Fruit fly (Drosophila melanogaster): ENCODE results near the gene CG14062.

Gene CG14062

DNA sequence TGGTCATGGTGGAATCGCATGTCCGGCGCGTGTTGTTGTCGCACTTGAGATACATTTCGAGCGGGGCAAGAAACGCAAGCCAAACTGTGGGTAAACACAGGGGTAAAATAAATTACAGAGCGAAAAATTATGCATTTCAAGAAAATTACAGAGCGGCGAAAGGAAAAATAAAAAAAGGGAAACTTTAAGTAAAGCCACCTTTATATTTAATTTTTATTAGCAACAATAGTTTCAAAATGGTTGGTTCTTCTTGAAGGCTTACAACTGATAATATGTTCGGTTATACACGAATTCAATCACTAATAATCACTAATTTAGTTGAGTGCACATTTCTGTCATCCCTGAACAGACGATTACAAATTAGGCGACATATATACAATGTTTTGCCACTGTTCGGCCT is 19.1 kb downstream of the CG14062 start (continued):
- TF ChIP-seq CG8632 (GFP tag; optimal IDR thresholded peaks at IDR 0.05) (peak; percentile 35), CG15336 (GFP tag; IDR thresholded peaks at IDR 0.05) (peak; percentile 77), Sox14 (GFP tag; optimal IDR thresholded peaks at IDR 0.05) (peak; percentile 36), CG31627 (GFP tag; optimal IDR thresholded peaks at IDR 0.05) (peak; percentile 29), CG9139 (GFP tag; optimal IDR thresholded peaks at IDR 0.05) (no peak), Eip78C (GFP tag) (peak; percentile 94), CG11294 (GFP tag; IDR thresholded peaks at IDR 0.05) (peak; percentile 29; the same call in 1 of the 2 replicates), fkh (GFP tag; optimal IDR thresholded peaks at IDR 0.05) (no peak), CG10669 (GFP tag; optimal IDR thresholded peaks at IDR 0.05) (peak; percentile 38), fd59A (GFP tag; optimal IDR thresholded peaks at IDR 0.05) (peak; percentile 27), OdsH (GFP tag; optimal IDR thresholded peaks at IDR 0.05) (peak; percentile 67), fd85E (GFP tag; optimal IDR thresholded peaks at IDR 0.05) (no peak), pdm3 (GFP tag; optimal IDR thresholded peaks at IDR 0.05) (peak; percentile 58), CG6163 (GFP tag; IDR thresholded peaks at IDR 0.05) (peak; percentile 61), esn (GFP tag; optimal IDR thresholded peaks at IDR 0.05) (peak; percentile 56), Eip93F (GFP tag; optimal IDR thresholded peaks at IDR 0.05) (no peak), Hr38 (GFP tag; optimal IDR thresholded peaks at IDR 0.05) (no peak), dac (GFP tag; optimal IDR thresholded peaks at IDR 0.05) (no peak), Sox15 (GFP tag; optimal IDR thresholded peaks at IDR 0.05) (no peak), Smox (GFP tag; optimal IDR thresholded peaks at IDR 0.05) (peak; percentile 48), CG6808 (GFP tag; optimal IDR thresholded peaks at IDR 0.05) (peak; percentile 11), acj6 (GFP tag; optimal IDR thresholded peaks at IDR 0.05) (peak; percentile 27), CG6792 (GFP tag; optimal IDR thresholded peaks at IDR 0.05) (peak; percentile 37), cyc (GFP tag; optimal IDR thresholded peaks at IDR 0.05) (peak; percentile 25), Ets96B (tag; optimal IDR thresholded peaks at IDR 0.05) (peak; percentile 40), CG11762 (GFP tag; optimal IDR thresholded peaks at IDR 0.05; ENCODE audit: insufficient read depth) (peak; percentile 65), CG34406 (GFP tag; optimal IDR thresholded peaks at IDR 0.05) (peak; percentile 28), Hr39 (GFP tag; optimal IDR thresholded peaks at IDR 0.05) (peak; percentile 43), vri (GFP tag; optimal IDR thresholded peaks at IDR 0.05) (no peak), lz (GFP tag; optimal IDR thresholded peaks at IDR 0.05) (peak; percentile 32), CG10631 (GFP tag; optimal IDR thresholded peaks at IDR 0.05) (peak; percentile 32), CG8119 (GFP tag; IDR thresholded peaks at IDR 0.05) (peak; percentile 59; the same call in 2 of the 3 replicates), achi (GFP tag; optimal IDR thresholded peaks at IDR 0.05) (peak; percentile 49), Lpt (GFP tag; optimal IDR thresholded peaks at IDR 0.05) (peak; percentile 56), CG11902 (GFP tag; optimal IDR thresholded peaks at IDR 0.05) (peak; percentile 20)

DNA sequence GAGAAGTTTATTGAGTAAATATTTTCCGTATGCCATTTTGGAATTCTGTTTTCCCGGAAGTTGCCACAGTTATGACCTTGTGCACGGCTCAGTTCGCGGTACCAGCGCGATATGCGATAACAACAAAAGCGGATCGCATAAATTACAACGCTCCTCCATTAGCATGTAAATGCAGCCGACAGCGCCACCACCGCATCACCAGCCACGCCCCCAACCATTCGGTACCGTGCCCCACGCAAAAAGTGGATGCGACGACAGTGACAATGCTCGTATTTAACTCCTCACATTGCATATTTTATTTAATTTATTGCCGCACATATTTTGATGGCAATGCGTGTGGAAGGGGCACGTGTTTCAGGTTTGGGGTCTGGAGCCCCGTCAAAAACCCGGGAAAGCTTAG is 19.6 kb downstream of the CG14062 start:
- TF ChIP-seq CG11294 (GFP tag; IDR thresholded peaks at IDR 0.05) (no peak), Sox102F (GFP tag; optimal IDR thresholded peaks at IDR 0.05) (no peak), vri (GFP tag; optimal IDR thresholded peaks at IDR 0.05) (no peak), Smox (GFP tag; optimal IDR thresholded peaks at IDR 0.05) (no peak), CG6163 (GFP tag; IDR thresholded peaks at IDR 0.05) (no peak), CG9139 (GFP tag; optimal IDR thresholded peaks at IDR 0.05) (no peak), Hr39 (GFP tag; optimal IDR thresholded peaks at IDR 0.05) (no peak), OdsH (GFP tag; optimal IDR thresholded peaks at IDR 0.05) (no peak), topi (GFP tag; optimal IDR thresholded peaks at IDR 0.05) (no peak), acj6 (GFP tag; optimal IDR thresholded peaks at IDR 0.05) (no peak), Sox15 (GFP tag; optimal IDR thresholded peaks at IDR 0.05) (no peak), Hr4 (GFP tag; optimal IDR thresholded peaks at IDR 0.05) (no peak), Eip93F (GFP tag; optimal IDR thresholded peaks at IDR 0.05) (no peak), CG1621 (tag; optimal IDR thresholded peaks at IDR 0.05) (no peak), fd85E (GFP tag; optimal IDR thresholded peaks at IDR 0.05) (no peak), CG31627 (GFP tag; optimal IDR thresholded peaks at IDR 0.05) (no peak), esn (GFP tag; optimal IDR thresholded peaks at IDR 0.05) (no peak)

DNA sequence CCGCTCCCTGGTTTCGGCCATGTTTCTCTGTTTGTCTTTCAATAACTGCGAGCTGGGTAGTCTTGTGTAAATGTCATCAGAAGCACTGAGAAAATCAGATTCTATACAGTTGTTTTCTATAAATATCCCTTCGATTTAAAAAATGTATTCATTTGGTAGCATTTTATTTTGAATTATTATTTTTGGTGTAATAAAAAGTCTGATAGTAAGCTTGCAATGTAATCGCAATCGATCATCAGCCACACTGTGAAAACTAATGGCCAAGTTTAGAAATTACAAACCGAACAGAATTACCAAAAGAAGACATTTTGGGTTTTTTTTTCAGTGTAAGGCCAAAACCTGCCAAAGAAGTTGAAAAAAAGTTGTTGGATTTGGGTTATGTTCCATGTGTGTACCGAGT is 21.9 kb downstream of the CG14062 start:
- TF ChIP-seq Ets21C (GFP tag; optimal IDR thresholded peaks at IDR 0.05) (no peak), dac (GFP tag; optimal IDR thresholded peaks at IDR 0.05) (no peak), svp (GFP tag) (no peak), CG3919 (GFP tag; optimal IDR thresholded peaks at IDR 0.05) (no peak), CG16779 (tag; optimal IDR thresholded peaks at IDR 0.05) (no peak), CG6808 (GFP tag; optimal IDR thresholded peaks at IDR 0.05) (no peak), CG11902 (GFP tag; optimal IDR thresholded peaks at IDR 0.05) (no peak), Smox (GFP tag; optimal IDR thresholded peaks at IDR 0.05) (no peak), CG6276 (GFP tag; optimal IDR thresholded peaks at IDR 0.05) (no peak), Hr38 (GFP tag; optimal IDR thresholded peaks at IDR 0.05) (no peak), CG6792 (GFP tag; optimal IDR thresholded peaks at IDR 0.05) (no peak), lz (GFP tag; optimal IDR thresholded peaks at IDR 0.05) (no peak), Eip93F (GFP tag; optimal IDR thresholded peaks at IDR 0.05) (no peak), acj6 (GFP tag; optimal IDR thresholded peaks at IDR 0.05) (no peak), fd85E (GFP tag; optimal IDR thresholded peaks at IDR 0.05) (no peak), CG8119 (GFP tag; IDR thresholded peaks at IDR 0.05) (0 out of 3 replicates have a peak, but pooled peaks have one; percentile 14), CG6854 (GFP tag; optimal IDR thresholded peaks at IDR 0.05) (no peak), esn (GFP tag; optimal IDR thresholded peaks at IDR 0.05) (no peak), CG11762 (GFP tag; optimal IDR thresholded peaks at IDR 0.05; ENCODE audit: insufficient read depth) (no peak), CG32006 (GFP tag; optimal IDR thresholded peaks at IDR 0.05) (peak; percentile 20), spab (GFP tag; optimal IDR thresholded peaks at IDR 0.05) (no peak)

All from whole organism, prepupa.